Fruit fly (Drosophila melanogaster): ENCODE data around the gene EMC2A.

EMC2A gene

dm6 chr3R:16986181-16987074, 9.4 kb downstream of the EMC2A start (continued):
- TF ChIP-seq CG17186 (GFP tag; optimal IDR thresholded peaks at IDR 0.05): no peak
- peak; percentile 87 for TF ChIP-seq wor (GFP tag; IDR thresholded peaks at IDR 0.05)
- no peak for TF ChIP-seq cad (GFP tag; optimal IDR thresholded peaks at IDR 0.05)
- peak; percentile 99 for TF ChIP-seq CG14014 (GFP tag; IDR thresholded peaks at IDR 0.05)
- peak; percentile 70 for TF ChIP-seq CG5180 (GFP tag; optimal IDR thresholded peaks at IDR 0.05)
- no peak for TF ChIP-seq CG42726 (GFP tag; IDR thresholded peaks at IDR 0.05; ENCODE audit: partially characterized antibody)
- peak; percentile 98 for TF ChIP-seq CG32532 (GFP tag; IDR thresholded peaks at IDR 0.05)
- peak; percentile 62 for TF ChIP-seq Nf-YB (GFP tag; optimal IDR thresholded peaks at IDR 0.05)
- TF ChIP-seq CG12769 (tag; optimal IDR thresholded peaks at IDR 0.05): peak; percentile 99
- peak; percentile 98 for TF ChIP-seq CG10543 (GFP tag; optimal IDR thresholded peaks at IDR 0.05)
- TF ChIP-seq Xbp1 (GFP tag; optimal IDR thresholded peaks at IDR 0.05): peak; percentile 93
- no peak for TF ChIP-seq Dll (GFP tag; IDR thresholded peaks at IDR 0.05; ENCODE audit: partially characterized antibody)
- TF ChIP-seq CG3726 (GFP tag; IDR thresholded peaks at IDR 0.05): peak; percentile 86
- peak; percentile 85 for TF ChIP-seq D19B (GFP tag; optimal IDR thresholded peaks at IDR 0.05)
- peak; percentile 30 for TF ChIP-seq TFAM (GFP tag; optimal IDR thresholded peaks at IDR 0.05)
- peak; percentile 76 for TF ChIP-seq onecut (GFP tag; IDR thresholded peaks at IDR 0.05)
- TF ChIP-seq CG9727 (GFP tag; optimal IDR thresholded peaks at IDR 0.05): peak; percentile 86
- TF ChIP-seq dmrt11E (tag; optimal IDR thresholded peaks at IDR 0.05): peak; percentile 35
- TF ChIP-seq Opbp (GFP tag; IDR thresholded peaks at IDR 0.05; ENCODE audit: partially characterized antibody): no peak
- peak; percentile 93 for TF ChIP-seq CG32767 (GFP tag; IDR thresholded peaks at IDR 0.05)
- peak; percentile 95 for TF ChIP-seq CG13894 (tag; optimal IDR thresholded peaks at IDR 0.05)
- peak; percentile 68 for TF ChIP-seq zf30C (GFP tag; optimal IDR thresholded peaks at IDR 0.05)
- peak; percentile 11; the same call in 1 of the 2 replicates for TF ChIP-seq inv (GFP tag; IDR thresholded peaks at IDR 0.05; ENCODE audit: partially characterized antibody)
- peak; percentile 82 for TF ChIP-seq CG3995 (GFP tag; optimal IDR thresholded peaks at IDR 0.05)
- peak; percentile 92 for TF ChIP-seq H15 (GFP tag; IDR thresholded peaks at IDR 0.05)
- peak; percentile 94 for TF ChIP-seq CG11695 (GFP tag; IDR thresholded peaks at IDR 0.05)
- peak; percentile 84 for TF ChIP-seq gce (GFP tag; IDR thresholded peaks at IDR 0.05)
- TF ChIP-seq Atf6 (GFP tag; IDR thresholded peaks at IDR 0.05): peak; percentile 98
- peak; percentile 72 for TF ChIP-seq CG12236 (GFP tag; optimal IDR thresholded peaks at IDR 0.05)
- TF ChIP-seq MTF-1 (GFP tag; optimal IDR thresholded peaks at IDR 0.05; ENCODE audit: borderline replicate concordance): peak; percentile 68
- peak; percentile 88 for TF ChIP-seq danr (GFP tag; IDR thresholded peaks at IDR 0.05)
- TF ChIP-seq chinmo (GFP tag; IDR thresholded peaks at IDR 0.05; ENCODE audit: partially characterized antibody): 0 out of 4 replicates have a peak, but pooled peaks have one; percentile 49
- peak; percentile 83 for TF ChIP-seq Max (GFP tag; optimal IDR thresholded peaks at IDR 0.05)
- TF ChIP-seq toy (GFP tag; IDR thresholded peaks at IDR 0.05): peak; percentile 94
- TF ChIP-seq CG2116 (GFP tag; optimal IDR thresholded peaks at IDR 0.05): peak; percentile 36
- no peak for TF ChIP-seq Scr (GFP tag; IDR thresholded peaks at IDR 0.05; ENCODE audit: partially characterized antibody)
- peak; percentile 62 for TF ChIP-seq Six4 (GFP tag; optimal IDR thresholded peaks at IDR 0.05)
- TF ChIP-seq Rfx (GFP tag; IDR thresholded peaks at IDR 0.05): peak; percentile 99
- peak; percentile 77 for TF ChIP-seq Ssrp (tag; optimal IDR thresholded peaks at IDR 0.05)
- peak; percentile 99 for TF ChIP-seq slbo (GFP tag; IDR thresholded peaks at IDR 0.05)
- TF ChIP-seq Hr51 (GFP tag; optimal IDR thresholded peaks at IDR 0.05): peak; percentile 88 to 91
- TF ChIP-seq tx (GFP tag; optimal IDR thresholded peaks at IDR 0.05): peak; percentile 91
- peak; percentile 93 for TF ChIP-seq pum (GFP tag; optimal IDR thresholded peaks at IDR 0.05)
- TF ChIP-seq CG3281 (GFP tag; optimal IDR thresholded peaks at IDR 0.05): peak; percentile 92
- peak; percentile 95 for TF ChIP-seq dimm (GFP tag; IDR thresholded peaks at IDR 0.05)
- peak; percentile 75 for TF ChIP-seq CG18011 (GFP tag; optimal IDR thresholded peaks at IDR 0.05)
- peak; percentile 91 for TF ChIP-seq CG30403 (GFP tag; optimal IDR thresholded peaks at IDR 0.05)
- TF ChIP-seq btn (GFP tag; optimal IDR thresholded peaks at IDR 0.05): peak; percentile 86
